Fruit fly (Drosophila melanogaster) whole organism, adult: ENCODE data around the gene CG4382.
A peak's percentile ranks its signal among the peaks of the same experiment; 100 is the strongest.

Experiments used
- CG11617 ChIP-seq: fragments of 200-800 bp; sonication (Bioruptor generic); optimal IDR thresholded peaks from 2 replicates; lab custom pipeline; 2017; ENCODE audit warnings: mild to moderate bottlenecking, missing biosample characterization, missing genetic modification reagents, missing genetic modification characterization
- CG12768 ChIP-seq: fragments of 200-800 bp; sonication (Bioruptor generic); optimal IDR thresholded peaks from 2 replicates; lab custom pipeline; 2017; ENCODE audit warnings: missing biosample characterization, missing genetic modification characterization, mild to moderate bottlenecking, moderate library complexity, missing genetic modification reagents
- CG14711 ChIP-seq: fragments of 200-800 bp; sonication (Bioruptor generic); optimal IDR thresholded peaks from 2 replicates; lab custom pipeline; 2018; ENCODE audit warnings: missing biosample characterization, mild to moderate bottlenecking, missing genetic modification characterization, moderate library complexity
- CG1620 ChIP-seq: fragments of 200-800 bp; sonication (Bioruptor generic); optimal IDR thresholded peaks from 2 replicates; lab custom pipeline; 2016; ENCODE audit warnings: missing biosample characterization, missing genetic modification characterization
- CG33017 ChIP-seq: fragments of 200-800 bp; sonication (Bioruptor generic); optimal IDR thresholded peaks from 2 replicates; lab custom pipeline; 2018; ENCODE audit warnings: missing biosample characterization, mild to moderate bottlenecking, missing genetic modification characterization, moderate library complexity
- CG5204 ChIP-seq: fragments of 200-800 bp; sonication (Bioruptor generic); optimal IDR thresholded peaks from 2 replicates; lab custom pipeline; 2016; ENCODE audit warnings: missing biosample characterization, missing genetic modification characterization
- CG7045 ChIP-seq: fragments of 200-800 bp; sonication (Bioruptor generic); optimal IDR thresholded peaks from 2 replicates; lab custom pipeline; 2017; ENCODE audit warnings: missing biosample characterization, mild to moderate bottlenecking, missing genetic modification characterization
- CG7101 ChIP-seq: fragments of 200-800 bp; sonication (Bioruptor generic); optimal IDR thresholded peaks from 2 replicates; lab custom pipeline; 2018; ENCODE audit warnings: missing biosample characterization, mild to moderate bottlenecking, missing genetic modification characterization, moderate library complexity
- Clk ChIP-seq: fragments of 200-800 bp; sonication (Bioruptor generic); optimal IDR thresholded peaks from 2 replicates; lab custom pipeline; 2017; ENCODE audit warnings: missing biosample characterization, missing genetic modification characterization
- Crg-1 ChIP-seq: fragments of 200-800 bp; sonication (Bioruptor generic); optimal IDR thresholded peaks from 2 replicates; lab custom pipeline; 2016; ENCODE audit warnings: missing biosample characterization, missing genetic modification characterization
- Hr96 ChIP-seq: fragments of 200-800 bp; sonication (Bioruptor generic); optimal IDR thresholded peaks from 2 replicates; lab custom pipeline; 2016; ENCODE audit warnings: missing biosample characterization, missing genetic modification characterization
- Mnt ChIP-seq: fragments of 200-800 bp; sonication (Bioruptor generic); optimal IDR thresholded peaks from 2 replicates; lab custom pipeline; 2016; ENCODE audit warnings: missing biosample characterization, mild to moderate bottlenecking, missing genetic modification characterization
- bab1 ChIP-seq: fragments of 200-800 bp; sonication (Bioruptor generic); optimal IDR thresholded peaks from 3 replicates; lab custom pipeline; 2019; ENCODE audit warnings: missing biosample characterization, mild to moderate bottlenecking, missing genetic modification characterization, moderate library complexity
- cic ChIP-seq: fragments of 200-800 bp; sonication (Bioruptor generic); optimal IDR thresholded peaks from 2 replicates; lab custom pipeline; 2017; ENCODE audit warnings: missing biosample characterization, mild to moderate bottlenecking, missing genetic modification characterization, moderate library complexity
- cnc ChIP-seq, 2 experiments: fragments of >200 bp; optimal IDR thresholded peaks; 2 replicates each; lab custom pipeline; 2017
- kay ChIP-seq: fragments of 200-800 bp; sonication (Bioruptor generic); peaks from one replicate; lab custom pipeline; 2016; ENCODE audit warnings: missing biosample characterization, missing genetic modification characterization, borderline replicate concordance
- ovo ChIP-seq: fragments of 200-800 bp; sonication (Bioruptor generic); optimal IDR thresholded peaks from 2 replicates; lab custom pipeline; 2016; ENCODE audit warnings: missing biosample characterization, missing genetic modification characterization
- pad ChIP-seq: fragments of 200-800 bp; sonication (Bioruptor generic); optimal IDR thresholded peaks from 3 replicates; lab custom pipeline; 2017; ENCODE audit warnings: missing biosample characterization, missing genetic modification characterization, mild to moderate bottlenecking, moderate library complexity, missing genetic modification reagents
- tj ChIP-seq: fragments of 200-800 bp; sonication (Bioruptor generic); optimal IDR thresholded peaks from 3 replicates; lab custom pipeline; 2017; ENCODE audit warnings: missing biosample characterization, mild to moderate bottlenecking, missing genetic modification characterization, moderate library complexity
- toe ChIP-seq: fragments of 200-800 bp; sonication (Bioruptor generic); optimal IDR thresholded peaks from 2 replicates; lab custom pipeline; 2016; ENCODE audit warnings: missing biosample characterization, missing genetic modification characterization

Gene CG4382

DNA sequence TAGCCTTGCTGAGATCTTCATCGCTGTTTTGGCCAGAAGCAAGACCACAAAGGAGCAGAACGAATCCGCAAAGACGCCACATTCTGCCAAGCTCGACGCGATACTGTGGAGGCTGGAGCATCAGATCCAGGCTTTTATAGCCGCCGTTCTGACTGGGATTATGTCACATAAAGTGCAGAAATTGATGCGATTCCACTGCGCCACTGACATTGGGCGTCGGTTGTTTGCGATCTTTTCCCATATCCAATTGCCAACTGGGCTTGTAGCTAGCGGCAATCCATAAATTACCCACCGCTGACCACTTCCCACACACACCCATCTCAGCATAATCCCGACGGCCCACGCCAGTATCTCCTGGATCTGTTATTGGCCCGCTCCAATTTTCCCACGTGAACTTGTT is at the start of gene CG4382:
Gene CG4382 (minus strand): TSS at position 101 of the 400 bp plus-strand sequence.
- TF ChIP-seq CG33017 (tag; lab: Kevin White, UChicago) (no peak), Hr96 (no peak), pad (GFP tag; lab: Kevin White, UChicago) (no peak), ovo (no peak), Crg-1 (GFP tag; lab: Kevin White, UChicago) (no peak), tj (GFP tag; lab: Kevin White, UChicago) (no peak), Mnt (GFP tag; lab: Kevin White, UChicago) (no peak), CG14711 (tag; lab: Kevin White, UChicago) (no peak), kay (no peak), CG11617 (GFP tag; lab: Kevin White, UChicago) (no peak), Clk (GFP tag; lab: Kevin White, UChicago) (no peak), CG1620 (GFP tag; lab: Kevin White, UChicago) (no peak), bab1 (GFP tag; lab: Kevin White, UChicago) (no peak), CG5204 (GFP tag; lab: Kevin White, UChicago) (no peak), cic (GFP tag; lab: Kevin White, UChicago) (no peak), CG12768 (GFP tag; lab: Kevin White, UChicago) (no peak), toe (GFP tag; lab: Kevin White, UChicago) (no peak), cnc (optimal IDR thresholded peaks at IDR 0.05; lab: Kevin White, UChicago) (no peak), CG7045 (GFP tag; lab: Kevin White, UChicago) (no peak), CG7101 (tag; lab: Kevin White, UChicago) (no peak)

DNA sequence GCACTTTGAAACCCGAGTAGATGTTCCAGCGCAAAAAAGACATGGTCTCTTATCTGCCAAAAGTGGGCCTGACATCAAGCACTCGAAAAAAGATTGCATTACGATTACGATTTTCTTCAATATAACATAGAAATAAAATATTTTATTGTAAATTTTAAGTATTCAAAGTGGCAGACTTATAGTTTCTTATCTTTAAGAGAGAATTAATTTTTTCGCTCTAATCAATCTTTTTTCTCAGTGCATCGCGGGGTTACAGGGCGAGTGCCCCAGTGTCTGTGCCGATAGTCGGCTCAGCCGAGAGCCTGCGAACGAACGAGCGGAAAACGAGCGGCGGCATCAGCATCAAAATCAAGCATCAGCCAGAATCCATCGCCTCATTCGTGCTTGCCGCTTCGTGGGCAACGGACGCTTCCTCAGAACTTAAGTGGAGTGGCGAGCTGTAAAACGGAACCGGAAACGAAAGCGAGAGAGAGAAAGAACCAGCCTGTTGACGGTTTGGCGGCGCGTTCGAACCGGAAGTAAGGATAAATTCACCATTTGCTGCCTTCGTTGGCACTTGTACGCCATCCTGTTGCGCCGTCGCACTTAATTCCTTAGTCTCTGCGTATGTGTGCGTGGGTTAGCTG is 33.3 kb upstream of the CG4382 start, which contains the start of gene Apoltp:
Gene Apoltp (plus strand): TSS at position 369 of the 626 bp plus-strand sequence.
- no peak for TF ChIP-seq CG1620 (GFP tag; lab: Kevin White, UChicago)
- peak; percentile 7 for TF ChIP-seq kay
- TF ChIP-seq Hr96, result peak; percentile 18
- TF ChIP-seq CG7101 (tag; lab: Kevin White, UChicago), result peak; percentile 14

DNA sequence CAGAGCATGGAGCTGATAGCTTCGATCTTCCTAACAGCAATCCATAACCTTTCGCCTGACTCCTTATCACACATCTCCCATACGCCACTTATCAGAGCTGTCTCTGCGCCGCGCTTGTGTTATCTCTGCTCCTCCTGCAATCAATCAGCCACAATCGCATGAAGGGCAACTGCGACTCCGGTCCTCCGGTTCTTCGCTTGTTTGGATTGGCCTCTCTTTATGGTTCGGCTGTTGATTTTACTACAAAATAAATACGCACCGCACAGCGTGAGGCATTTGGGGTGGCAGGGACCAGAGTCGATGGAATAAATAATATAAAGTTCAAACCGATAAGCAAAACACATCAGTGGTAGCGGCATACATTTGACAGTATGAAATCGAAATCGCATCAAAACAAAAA is 32.4 kb upstream of the CG4382 start:
- no peak for TF ChIP-seq CG11617 (GFP tag; lab: Kevin White, UChicago)
- TF ChIP-seq cic (GFP tag; lab: Kevin White, UChicago), result peak; percentile 17

DNA sequence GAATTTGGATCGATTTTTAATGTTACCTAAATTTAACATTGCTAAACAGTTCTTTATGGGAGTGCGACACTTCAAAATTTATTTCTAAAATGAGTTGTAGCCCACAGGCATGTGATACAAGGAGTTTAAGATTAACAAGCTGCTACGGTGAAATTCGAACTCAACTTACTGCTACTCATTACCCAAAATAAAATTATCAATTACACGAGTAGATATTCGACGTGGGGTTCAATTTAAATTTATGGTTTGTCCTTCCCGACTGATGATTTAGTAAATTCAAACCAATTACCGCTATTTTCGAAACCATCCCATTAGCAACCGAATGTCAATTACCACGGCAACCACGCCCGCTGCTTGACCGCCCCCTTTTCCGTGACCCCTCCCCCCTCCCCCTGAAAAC is 24.5 kb upstream of the CG4382 start, which contains the start of gene CG31882:
Gene CG31882 (minus strand): TSS at position 101 of the 400 bp plus-strand sequence.
- TF ChIP-seq ovo (no peak), cnc (optimal IDR thresholded peaks at IDR 0.05; lab: Kevin White, UChicago) (no peak), CG11617 (GFP tag; lab: Kevin White, UChicago) (no peak), Hr96 (no peak), Crg-1 (GFP tag; lab: Kevin White, UChicago) (no peak), bab1 (GFP tag; lab: Kevin White, UChicago) (no peak)

DNA sequence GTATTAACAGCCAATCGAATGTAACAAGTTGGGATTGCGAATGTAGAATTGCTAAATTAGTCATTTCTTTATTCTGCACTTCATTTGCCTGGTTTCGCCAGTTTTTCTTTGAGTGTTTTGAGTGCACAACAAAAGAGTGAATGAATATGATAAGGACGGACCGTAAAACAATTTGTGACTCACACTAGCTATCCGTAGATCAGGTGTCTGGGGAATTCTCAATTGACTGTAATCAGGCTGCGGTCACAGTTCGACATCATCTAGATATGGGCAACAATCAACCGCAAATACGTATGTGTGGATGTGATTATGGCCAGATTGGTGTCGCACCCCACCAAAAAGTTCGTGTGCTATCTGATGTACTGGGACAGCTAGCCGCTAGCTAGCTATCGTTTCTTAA is 19.3 kb upstream of the CG4382 start:
- peak; percentile 94 for TF ChIP-seq cic (GFP tag; lab: Kevin White, UChicago)
- no peak for TF ChIP-seq CG12768 (GFP tag; lab: Kevin White, UChicago)
- TF ChIP-seq tj (GFP tag; lab: Kevin White, UChicago), result no peak
- no peak for TF ChIP-seq toe (GFP tag; lab: Kevin White, UChicago)
- TF ChIP-seq Crg-1 (GFP tag; lab: Kevin White, UChicago), result no peak
- TF ChIP-seq Hr96, result no peak
- no peak for TF ChIP-seq ovo
- no peak for TF ChIP-seq CG11617 (GFP tag; lab: Kevin White, UChicago)
- TF ChIP-seq CG1620 (GFP tag; lab: Kevin White, UChicago), result no peak
- TF ChIP-seq CG5204 (GFP tag; lab: Kevin White, UChicago), result no peak
- TF ChIP-seq Clk (GFP tag; lab: Kevin White, UChicago), result no peak
- TF ChIP-seq pad (GFP tag; lab: Kevin White, UChicago), result no peak
- no peak for TF ChIP-seq CG7045 (GFP tag; lab: Kevin White, UChicago)
- peak; percentile 81 for TF ChIP-seq kay
- TF ChIP-seq CG14711 (tag; lab: Kevin White, UChicago), result no peak

DNA sequence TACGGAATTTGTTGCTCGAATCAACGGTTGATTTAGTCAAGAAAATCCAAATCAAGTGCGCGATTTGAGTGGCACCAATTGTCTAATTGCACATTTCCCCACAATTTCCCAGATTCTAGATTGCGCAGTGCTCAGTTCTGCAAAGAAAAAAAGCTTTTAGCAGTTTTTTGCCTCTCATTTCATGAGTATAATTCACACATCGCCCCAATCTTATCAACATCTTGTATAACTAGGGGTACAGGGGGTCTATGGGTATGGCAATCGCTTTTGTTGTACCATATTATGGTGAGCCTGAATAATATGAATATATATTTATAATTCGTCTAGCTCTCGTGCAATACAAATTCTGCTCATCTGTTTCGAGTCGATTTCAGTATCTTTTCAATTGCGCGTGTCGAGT is 18.2 kb upstream of the CG4382 start:
- TF ChIP-seq ovo (no peak), kay (peak; percentile 71), pad (GFP tag; lab: Kevin White, UChicago) (peak; percentile 4), cic (GFP tag; lab: Kevin White, UChicago) (peak; percentile 42)

DNA sequence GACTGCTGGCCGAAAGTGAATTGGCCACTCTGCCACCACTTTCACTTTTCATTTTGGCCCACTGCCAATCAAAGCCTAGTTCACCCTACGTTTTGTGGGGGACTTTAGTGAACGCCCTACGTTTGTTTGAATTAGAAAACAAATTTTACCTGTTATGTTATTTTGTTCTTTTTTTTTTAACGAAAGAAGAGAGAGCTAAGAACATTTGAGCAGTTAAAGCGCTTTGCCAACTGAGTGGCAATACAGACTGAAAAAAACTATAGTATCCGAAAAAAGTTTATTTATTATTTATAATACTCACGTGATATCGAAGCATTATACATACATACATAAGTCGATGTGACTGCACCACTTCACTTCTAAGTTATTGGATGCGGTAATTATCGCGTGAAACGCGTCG is 17.2 kb upstream of the CG4382 start:
- TF ChIP-seq CG14711 (tag; lab: Kevin White, UChicago) (peak; percentile 29), tj (GFP tag; lab: Kevin White, UChicago) (no peak), Mnt (GFP tag; lab: Kevin White, UChicago) (no peak), CG1620 (GFP tag; lab: Kevin White, UChicago) (no peak), kay (peak; percentile 33), CG5204 (GFP tag; lab: Kevin White, UChicago) (no peak), CG11617 (GFP tag; lab: Kevin White, UChicago) (no peak), cnc (optimal IDR thresholded peaks at IDR 0.05; lab: Kevin White, UChicago) (no peak), CG12768 (GFP tag; lab: Kevin White, UChicago) (no peak), pad (GFP tag; lab: Kevin White, UChicago) (no peak), bab1 (GFP tag; lab: Kevin White, UChicago) (peak; percentile 69), cic (GFP tag; lab: Kevin White, UChicago) (no peak)
